ENCODE assay signal across 1 fruit fly cellular context in the genomic region with DNA sequence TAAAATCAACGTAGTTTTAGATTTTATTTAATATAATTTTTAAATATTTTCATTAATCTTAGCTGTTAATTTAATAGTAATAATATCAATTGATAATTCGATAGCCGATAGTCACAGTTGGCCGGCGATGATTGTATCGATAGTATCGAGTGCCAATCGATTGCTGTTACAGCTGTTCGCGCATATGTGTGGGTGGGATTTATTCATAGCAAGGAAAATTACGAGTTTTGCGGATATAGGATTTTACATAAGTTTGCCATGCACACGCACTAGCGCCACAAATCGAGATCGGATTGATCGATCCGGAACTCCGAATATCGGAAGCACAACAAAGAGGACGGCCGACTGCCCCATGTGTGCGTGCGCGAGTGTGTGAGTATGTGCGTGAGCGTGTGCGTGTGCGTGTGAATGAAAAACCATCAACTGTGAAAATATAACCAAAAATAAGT.
TF ChIP-seq lines count a peak whose summit lies in the region.

A gene (plus strand): TSS at position 163 of the 449 bp plus-strand sequence.

TF ChIP-seq in whole organism, embryonic, 481 proteins besides CTCF, POLR2A, EP300 and RAD21 (continued from another document and continues in another):
- TF ChIP-seq unc-4 (GFP tag; IDR thresholded peaks at IDR 0.05; lab: Robert Waterston, UW; ENCODE audit: partially characterized antibody) (peak; percentile 96), CG13894 (tag; optimal IDR thresholded peaks at IDR 0.05; lab: Kevin White, UChicago) (no peak), Lpt (GFP tag; optimal IDR thresholded peaks at IDR 0.05; lab: Kevin White, UChicago) (no peak), GATAe (GFP tag; conservative IDR thresholded peaks at IDR 0.05; lab: Robert Waterston, UW) (no peak), CG16863 (GFP tag; optimal IDR thresholded peaks at IDR 0.05; lab: Kevin White, UChicago) (no peak), CG7357 (GFP tag; IDR thresholded peaks at IDR 0.05; lab: Robert Waterston, UW) (no peak), CG4617 (GFP tag; optimal IDR thresholded peaks at IDR 0.05; lab: Kevin White, UChicago; ENCODE audit: borderline replicate concordance) (peak; percentile 71), B-H2 (GFP tag; optimal IDR thresholded peaks at IDR 0.05; lab: Kevin White, UChicago) (peak; percentile 15), ems (GFP tag; optimal IDR thresholded peaks at IDR 0.05; lab: Kevin White, UChicago) (no peak), CG42726 (GFP tag; IDR thresholded peaks at IDR 0.05; lab: Robert Waterston, UW; ENCODE audit: partially characterized antibody) (peak; percentile 94), CG4360 (GFP tag; IDR thresholded peaks at IDR 0.05; lab: Robert Waterston, UW) (no peak), gsb-n (tag; optimal IDR thresholded peaks at IDR 0.05; lab: Kevin White, UChicago) (no peak), sug (tag; optimal IDR thresholded peaks at IDR 0.05; lab: Kevin White, UChicago) (peak; percentile 13), fd64A (GFP tag; optimal IDR thresholded peaks at IDR 0.05; lab: Kevin White, UChicago) (no peak), E2f2 (GFP tag; IDR thresholded peaks at IDR 0.05; lab: Robert Waterston, UW) (peak; percentile 49), dmrt11E (tag; optimal IDR thresholded peaks at IDR 0.05; lab: Kevin White, UChicago) (no peak), CG7745 (tag; optimal IDR thresholded peaks at IDR 0.05; lab: Kevin White, UChicago) (no peak), CG11093 (GFP tag; IDR thresholded peaks at IDR 0.05; lab: Robert Waterston, UW) (no peak), CG10431 (GFP tag; optimal IDR thresholded peaks at IDR 0.05; lab: Kevin White, UChicago) (no peak), otp (GFP tag; IDR thresholded peaks at IDR 0.05; lab: Robert Waterston, UW) (no peak), wek (GFP tag; optimal IDR thresholded peaks at IDR 0.05; lab: Kevin White, UChicago) (no peak), z (GFP tag; IDR thresholded peaks at IDR 0.05; lab: Robert Waterston, UW) (no peak), CG8388 (GFP tag; optimal IDR thresholded peaks at IDR 0.05; lab: Kevin White, UChicago) (no peak), CG18262 (tag; optimal IDR thresholded peaks at IDR 0.05; lab: Kevin White, UChicago) (peak; percentile 16), MBD-R2 (GFP tag; IDR thresholded peaks at IDR 0.05; lab: Robert Waterston, UW) (peak; percentile 87), bcd (GFP tag; optimal IDR thresholded peaks at IDR 0.05; lab: Kevin White, UChicago) (peak; percentile 11), CG17829 (tag; optimal IDR thresholded peaks at IDR 0.05; lab: Kevin White, UChicago) (peak; percentile 47), klu (GFP tag; IDR thresholded peaks at IDR 0.05; lab: Robert Waterston, UW) (no peak), CG13296 (GFP tag; optimal IDR thresholded peaks at IDR 0.05; lab: Kevin White, UChicago) (peak; percentile 27), CG2889 (GFP tag; IDR thresholded peaks at IDR 0.05; lab: Robert Waterston, UW) (no peak), Deaf1 (tag; optimal IDR thresholded peaks at IDR 0.05; lab: Kevin White, UChicago) (peak; percentile 8), Oli (tag; optimal IDR thresholded peaks at IDR 0.05; lab: Kevin White, UChicago) (no peak), Mrtf (GFP tag; IDR thresholded peaks at IDR 0.05; lab: Robert Waterston, UW) (no peak), croc (GFP tag; conservative IDR thresholded peaks at IDR 0.05; lab: Robert Waterston, UW) (no peak), Scr (GFP tag; IDR thresholded peaks at IDR 0.05; lab: Robert Waterston, UW; ENCODE audit: partially characterized antibody) (peak; percentile 96), aop (GFP tag; IDR thresholded peaks at IDR 0.05; lab: Robert Waterston, UW) (no peak), CG17186 (GFP tag; optimal IDR thresholded peaks at IDR 0.05; lab: Kevin White, UChicago) (peak; percentile 48), gt (GFP tag; IDR thresholded peaks at IDR 0.05; lab: Robert Waterston, UW) (no peak), CG18476 (GFP tag; optimal IDR thresholded peaks at IDR 0.05; lab: Kevin White, UChicago) (no peak), bab2 (GFP tag; optimal IDR thresholded peaks at IDR 0.05; lab: Kevin White, UChicago) (no peak), C15 (GFP tag; IDR thresholded peaks at IDR 0.05; lab: Robert Waterston, UW) (no peak), Dll (GFP tag; IDR thresholded peaks at IDR 0.05; lab: Robert Waterston, UW; ENCODE audit: partially characterized antibody) (peak; percentile 96), CG30020 (tag; optimal IDR thresholded peaks at IDR 0.05; lab: Kevin White, UChicago) (peak; percentile 21), Six4 (GFP tag; optimal IDR thresholded peaks at IDR 0.05; lab: Kevin White, UChicago) (no peak), B-H1 (GFP tag; IDR thresholded peaks at IDR 0.05; lab: Robert Waterston, UW) (no peak), Usf (GFP tag; optimal IDR thresholded peaks at IDR 0.05; lab: Kevin White, UChicago) (no peak), zen2 (GFP tag; IDR thresholded peaks at IDR 0.05; lab: Robert Waterston, UW; ENCODE audit: partially characterized antibody) (peak; percentile 87), Mad (GFP tag; optimal IDR thresholded peaks at IDR 0.05; lab: Kevin White, UChicago) (no peak), CG34376 (GFP tag; optimal IDR thresholded peaks at IDR 0.05; lab: Kevin White, UChicago) (no peak), hbn (GFP tag; IDR thresholded peaks at IDR 0.05; lab: Robert Waterston, UW; ENCODE audit: partially characterized antibody) (peak; percentile 92), da (GFP tag; optimal IDR thresholded peaks at IDR 0.05; lab: Kevin White, UChicago) (no peak), chif (GFP tag; optimal IDR thresholded peaks at IDR 0.05; lab: Kevin White, UChicago) (no peak), CG8924 (tag; optimal IDR thresholded peaks at IDR 0.05; lab: Kevin White, UChicago) (peak; percentile 30), hb (GFP tag; IDR thresholded peaks at IDR 0.05; lab: Robert Waterston, UW; ENCODE audit: partially characterized antibody) (peak; percentile 95), yki (optimal IDR thresholded peaks at IDR 0.05; lab: Kevin White, UChicago) (no peak), CG9609 (GFP tag; optimal IDR thresholded peaks at IDR 0.05; lab: Kevin White, UChicago) (no peak), ac (GFP tag; optimal IDR thresholded peaks at IDR 0.05; lab: Kevin White, UChicago) (no peak), CG8089 (GFP tag; optimal IDR thresholded peaks at IDR 0.05; lab: Kevin White, UChicago) (no peak), dpn (GFP tag; optimal IDR thresholded peaks at IDR 0.05; lab: Kevin White, UChicago) (peak in 1 of 2 experiments; percentile 24), Nf-YA (GFP tag; IDR thresholded peaks at IDR 0.05; lab: Robert Waterston, UW) (no peak), mirr (GFP tag; optimal IDR thresholded peaks at IDR 0.05; lab: Kevin White, UChicago) (no peak), amos (GFP tag; IDR thresholded peaks at IDR 0.05; lab: Robert Waterston, UW; ENCODE audit: partially characterized antibody) (peak; percentile 97), CG12236 (GFP tag; optimal IDR thresholded peaks at IDR 0.05; lab: Kevin White, UChicago) (no peak), Bgb (GFP tag; IDR thresholded peaks at IDR 0.05; lab: Robert Waterston, UW; ENCODE audit: partially characterized antibody) (peak; percentile 96), CG13123 (GFP tag; optimal IDR thresholded peaks at IDR 0.05; lab: Kevin White, UChicago) (no peak), twi (tag; optimal IDR thresholded peaks at IDR 0.05; lab: Kevin White, UChicago) (peak; percentile 38), ci (GFP tag; IDR thresholded peaks at IDR 0.05; lab: Robert Waterston, UW) (no peak), slou (GFP tag; optimal IDR thresholded peaks at IDR 0.05; lab: Kevin White, UChicago) (no peak), dysf (GFP tag; IDR thresholded peaks at IDR 0.05; lab: Robert Waterston, UW) (no peak), corto (GFP tag; optimal IDR thresholded peaks at IDR 0.05; lab: Kevin White, UChicago) (no peak), tup (GFP tag; optimal IDR thresholded peaks at IDR 0.05; lab: Kevin White, UChicago) (no peak), Antp (GFP tag; optimal IDR thresholded peaks at IDR 0.05; lab: Kevin White, UChicago) (no peak), NC2α (GFP tag; optimal IDR thresholded peaks at IDR 0.05; lab: Kevin White, UChicago) (no peak), inv (GFP tag; IDR thresholded peaks at IDR 0.05; lab: Robert Waterston, UW; ENCODE audit: partially characterized antibody) (peak; percentile 93), HLH3B (GFP tag; IDR thresholded peaks at IDR 0.05; lab: Robert Waterston, UW) (no peak), Hsf (GFP tag; optimal IDR thresholded peaks at IDR 0.05; lab: Kevin White, UChicago) (no peak), mld (GFP tag; IDR thresholded peaks at IDR 0.05; lab: Robert Waterston, UW; ENCODE audit: partially characterized antibody) (peak; percentile 97), NK7.1 (GFP tag; optimal IDR thresholded peaks at IDR 0.05; lab: Kevin White, UChicago) (no peak), knrl (GFP tag; IDR thresholded peaks at IDR 0.05; lab: Robert Waterston, UW; ENCODE audit: partially characterized antibody) (peak; percentile 94), E2f1 (GFP tag; IDR thresholded peaks at IDR 0.05; lab: Robert Waterston, UW) (no peak), ash1 (GFP tag; optimal IDR thresholded peaks at IDR 0.05; lab: Kevin White, UChicago) (no peak), CG16813 (GFP tag; IDR thresholded peaks at IDR 0.05; lab: Robert Waterston, UW; ENCODE audit: partially characterized antibody) (peak; percentile 97), CG6654 (GFP tag; optimal IDR thresholded peaks at IDR 0.05; lab: Kevin White, UChicago) (no peak), CG4730 (GFP tag; IDR thresholded peaks at IDR 0.05; lab: Robert Waterston, UW) (no peak), Xrp1 (GFP tag; IDR thresholded peaks at IDR 0.05; lab: Robert Waterston, UW) (no peak), pum (GFP tag; optimal IDR thresholded peaks at IDR 0.05; lab: Kevin White, UChicago) (no peak), Dfd (GFP tag; optimal IDR thresholded peaks at IDR 0.05; lab: Kevin White, UChicago) (no peak), Ravus (GFP tag; IDR thresholded peaks at IDR 0.05; lab: Robert Waterston, UW) (no peak), unpg (GFP tag; optimal IDR thresholded peaks at IDR 0.05; lab: Kevin White, UChicago) (no peak), ind (GFP tag; optimal IDR thresholded peaks at IDR 0.05; lab: Kevin White, UChicago) (no peak), CG9932 (GFP tag; IDR thresholded peaks at IDR 0.05; lab: Robert Waterston, UW) (peak; percentile 22; the same call in 1 of the 2 replicates), ERR (GFP tag; optimal IDR thresholded peaks at IDR 0.05; lab: Kevin White, UChicago) (no peak), CG10565 (GFP tag; optimal IDR thresholded peaks at IDR 0.05; lab: Kevin White, UChicago) (no peak), stwl (tag; optimal IDR thresholded peaks at IDR 0.05; lab: Kevin White, UChicago) (peak; percentile 67), H2.0 (GFP tag; IDR thresholded peaks at IDR 0.05; lab: Robert Waterston, UW) (no peak), ase (GFP tag; IDR thresholded peaks at IDR 0.05; lab: Robert Waterston, UW) (no peak), bowl (GFP tag; IDR thresholded peaks at IDR 0.05; lab: Robert Waterston, UW) (no peak), CG11696 (GFP tag; IDR thresholded peaks at IDR 0.05; lab: Robert Waterston, UW) (no peak), CG10267 (tag; optimal IDR thresholded peaks at IDR 0.05; lab: Kevin White, UChicago) (peak; percentile 34), maf-S (GFP tag; optimal IDR thresholded peaks at IDR 0.05; lab: Kevin White, UChicago) (no peak), CoRest (tag; optimal IDR thresholded peaks at IDR 0.05; lab: Kevin White, UChicago) (peak; percentile 11), Sry-β (GFP tag; optimal IDR thresholded peaks at IDR 0.05; lab: Kevin White, UChicago) (no peak), pan (optimal IDR thresholded peaks at IDR 0.05; lab: Kevin White, UChicago) (no peak), pan (GFP tag; optimal IDR thresholded peaks at IDR 0.05 in 1 of 2, IDR thresholded peaks at IDR 0.05 in 1 of 2) (no peak), CG4404 (GFP tag; IDR thresholded peaks at IDR 0.05; lab: Robert Waterston, UW) (no peak), CG13775 (GFP tag; optimal IDR thresholded peaks at IDR 0.05; lab: Kevin White, UChicago) (no peak), CG12744 (GFP tag; optimal IDR thresholded peaks at IDR 0.05; lab: Kevin White, UChicago) (no peak), fd96Cb (tag; optimal IDR thresholded peaks at IDR 0.05; lab: Kevin White, UChicago) (no peak), BEAF-32 (GFP tag; optimal IDR thresholded peaks at IDR 0.05; lab: Kevin White, UChicago) (peak; percentile 91), CG3726 (GFP tag; IDR thresholded peaks at IDR 0.05; lab: Robert Waterston, UW) (no peak), Hey (tag; optimal IDR thresholded peaks at IDR 0.05; lab: Kevin White, UChicago) (no peak), her (GFP tag; optimal IDR thresholded peaks at IDR 0.05; lab: Kevin White, UChicago) (no peak), CG12391 (tag; optimal IDR thresholded peaks at IDR 0.05; lab: Kevin White, UChicago) (peak; percentile 24), CG8944 (GFP tag; optimal IDR thresholded peaks at IDR 0.05; lab: Kevin White, UChicago) (no peak), Opbp (GFP tag; IDR thresholded peaks at IDR 0.05; lab: Robert Waterston, UW; ENCODE audit: partially characterized antibody) (peak; percentile 96), CG3838 (GFP tag; optimal IDR thresholded peaks at IDR 0.05; lab: Kevin White, UChicago) (no peak), CG6254 (GFP tag; optimal IDR thresholded peaks at IDR 0.05; lab: Kevin White, UChicago) (no peak), bigmax (GFP tag; optimal IDR thresholded peaks at IDR 0.05; lab: Kevin White, UChicago) (peak; percentile 67), scrt (GFP tag; optimal IDR thresholded peaks at IDR 0.05; lab: Kevin White, UChicago) (no peak), Hr39 (optimal IDR thresholded peaks at IDR 0.05; lab: Kevin White, UChicago) (peak; percentile 86), Dip3 (GFP tag; optimal IDR thresholded peaks at IDR 0.05; lab: Kevin White, UChicago) (no peak), exex (tag; optimal IDR thresholded peaks at IDR 0.05; lab: Kevin White, UChicago) (no peak), cg (GFP tag; optimal IDR thresholded peaks at IDR 0.05; lab: Kevin White, UChicago) (peak; percentile 95), ham (GFP tag; IDR thresholded peaks at IDR 0.05; lab: Robert Waterston, UW) (no peak), slbo (GFP tag; IDR thresholded peaks at IDR 0.05; lab: Robert Waterston, UW) (no peak), CG9876 (GFP tag; optimal IDR thresholded peaks at IDR 0.05; lab: Kevin White, UChicago) (no peak), btn (GFP tag; optimal IDR thresholded peaks at IDR 0.05; lab: Kevin White, UChicago) (no peak), so (GFP tag; IDR thresholded peaks at IDR 0.05; lab: Robert Waterston, UW) (no peak), ttk (GFP tag; IDR thresholded peaks at IDR 0.05; lab: Robert Waterston, UW) (no peak), sna (GFP tag; IDR thresholded peaks at IDR 0.05; lab: Robert Waterston, UW; ENCODE audit: partially characterized antibody) (peak; percentile 94)
